Fruit fly (Drosophila melanogaster): ENCODE data around the gene sowah.
A peak's percentile ranks its signal among the peaks of the same experiment; 100 is the strongest.

The sowah gene

dm6 chr3L:12618824-12619370, 46.6 kb upstream of the sowah start (continued):
- TF ChIP-seq hb (GFP tag; IDR thresholded peaks at IDR 0.05; ENCODE audit: partially characterized antibody) (no peak), CG33213 (GFP tag; optimal IDR thresholded peaks at IDR 0.05) (no peak), Sox100B (GFP tag; optimal IDR thresholded peaks at IDR 0.05) (peak; percentile 3), Oli (tag; optimal IDR thresholded peaks at IDR 0.05) (no peak), btn (GFP tag; optimal IDR thresholded peaks at IDR 0.05) (no peak), Antp (GFP tag; optimal IDR thresholded peaks at IDR 0.05) (no peak), CG5180 (GFP tag; optimal IDR thresholded peaks at IDR 0.05) (no peak), tgo (GFP tag; IDR thresholded peaks at IDR 0.05) (0 out of 3 replicates have a peak, but pooled peaks have one; percentile 23), Elba2 (GFP tag; optimal IDR thresholded peaks at IDR 0.05) (no peak), trh (GFP tag; optimal IDR thresholded peaks at IDR 0.05) (no peak), CG11085 (GFP tag; IDR thresholded peaks at IDR 0.05) (no peak), Lpt (GFP tag; optimal IDR thresholded peaks at IDR 0.05) (no peak), sc (optimal IDR thresholded peaks at IDR 0.05) (no peak), sc (GFP tag; optimal IDR thresholded peaks at IDR 0.05) (no peak), Dek (tag; optimal IDR thresholded peaks at IDR 0.05) (no peak), CG12071 (GFP tag; optimal IDR thresholded peaks at IDR 0.05) (no peak), ase (GFP tag; IDR thresholded peaks at IDR 0.05) (no peak), tup (GFP tag; optimal IDR thresholded peaks at IDR 0.05) (no peak), CG16815 (GFP tag; optimal IDR thresholded peaks at IDR 0.05) (no peak), pros (GFP tag; optimal IDR thresholded peaks at IDR 0.05) (no peak), eyg (GFP tag; optimal IDR thresholded peaks at IDR 0.05) (no peak), so (GFP tag; IDR thresholded peaks at IDR 0.05) (no peak), CG18476 (GFP tag; optimal IDR thresholded peaks at IDR 0.05) (no peak), Dad (GFP tag; optimal IDR thresholded peaks at IDR 0.05) (no peak), CG17612 (GFP tag; IDR thresholded peaks at IDR 0.05) (no peak), CG13624 (GFP tag; optimal IDR thresholded peaks at IDR 0.05) (no peak), CG3407 (GFP tag; optimal IDR thresholded peaks at IDR 0.05) (no peak), BEAF-32 (GFP tag; optimal IDR thresholded peaks at IDR 0.05) (no peak), Atf3 (GFP tag; optimal IDR thresholded peaks at IDR 0.05) (no peak), CG10366 (GFP tag; IDR thresholded peaks at IDR 0.05) (no peak), CG6683 (GFP tag; optimal IDR thresholded peaks at IDR 0.05) (no peak), pfk (GFP tag; optimal IDR thresholded peaks at IDR 0.05) (no peak), org-1 (GFP tag; optimal IDR thresholded peaks at IDR 0.05) (no peak), pita (GFP tag; optimal IDR thresholded peaks at IDR 0.05) (no peak), Doc3 (GFP tag; IDR thresholded peaks at IDR 0.05; ENCODE audit: partially characterized antibody) (no peak), sr (GFP tag; IDR thresholded peaks at IDR 0.05) (no peak), lab (GFP tag; optimal IDR thresholded peaks at IDR 0.05) (peak; percentile 41), ato (GFP tag; IDR thresholded peaks at IDR 0.05; ENCODE audit: partially characterized antibody) (no peak), Rfx (GFP tag; IDR thresholded peaks at IDR 0.05) (no peak), dimm (GFP tag; IDR thresholded peaks at IDR 0.05) (no peak), ranshi (GFP tag; IDR thresholded peaks at IDR 0.05) (peak; percentile 37; the same call in 1 of the 2 replicates), CG9932 (GFP tag; IDR thresholded peaks at IDR 0.05) (no peak), Side (GFP tag; optimal IDR thresholded peaks at IDR 0.05) (no peak), caup (GFP tag; optimal IDR thresholded peaks at IDR 0.05; ENCODE audit: severe bottlenecking) (peak; percentile 46), gro (GFP tag; optimal IDR thresholded peaks at IDR 0.05) (no peak), CG8290 (GFP tag; optimal IDR thresholded peaks at IDR 0.05) (no peak), CG8290 (tag; optimal IDR thresholded peaks at IDR 0.05) (no peak), ro (GFP tag; IDR thresholded peaks at IDR 0.05) (no peak), fd64A (GFP tag; optimal IDR thresholded peaks at IDR 0.05) (no peak), Sry-δ (GFP tag; optimal IDR thresholded peaks at IDR 0.05) (no peak), lov (optimal IDR thresholded peaks at IDR 0.05) (no peak), lov (GFP tag; IDR thresholded peaks at IDR 0.05) (no peak)
